Worm (Caenorhabditis elegans) whole organism, early embryonic: ENCODE data around the gene spe-17.

ENCODE experiments used
- B0310.2 ChIP-seq: sonication (generic microtip); optimal IDR thresholded peaks from 2 replicates; lab custom pipeline; 2016; ENCODE audit warnings: mild to moderate bottlenecking, missing genetic modification characterization, missing compliant biosample characterization
- F13C5.2 ChIP-seq: sonication (generic microtip); optimal IDR thresholded peaks from 2 replicates; lab custom pipeline; 2017; ENCODE audit warnings: mild to moderate bottlenecking, missing genetic modification characterization, inconsistent platforms, missing compliant biosample characterization
- aly-1 ChIP-seq: sonication (generic microtip); optimal IDR thresholded peaks from 2 replicates; lab custom pipeline; 2016; ENCODE audit warnings: missing genetic modification characterization, missing compliant biosample characterization
- ama-1 ChIP-seq: fragments of 150-350 bp; optimal IDR thresholded peaks from 2 replicates; lab custom pipeline; 2014
- ceh-13 ChIP-seq: fragments of 200-800 bp; sonication (Bioruptor generic); optimal IDR thresholded peaks from 2 replicates; lab custom pipeline; 2018; ENCODE audit warnings: mild to moderate bottlenecking, missing genetic modification characterization, missing compliant biosample characterization
- ceh-36 ChIP-seq: sonication (generic microtip); optimal IDR thresholded peaks from 2 replicates; lab custom pipeline; 2016; ENCODE audit warnings: missing genetic modification characterization, inconsistent platforms, missing compliant biosample characterization
- ets-7 ChIP-seq: sonication (generic microtip); optimal IDR thresholded peaks from 2 replicates; lab custom pipeline; 2016; ENCODE audit warnings: missing genotype, missing genetic modification characterization, missing compliant biosample characterization
- flt-1 ChIP-seq: fragments of 200-800 bp; sonication (Bioruptor generic); IDR thresholded peaks from 2 replicates; pipeline ENCODE4 v1.3.6; 2022; ENCODE audit warnings: missing genetic modification characterization, missing compliant biosample characterization
- hmbx-1 ChIP-seq: sonication (generic microtip); optimal IDR thresholded peaks from 2 replicates; lab custom pipeline; 2016; ENCODE audit warnings: mild to moderate bottlenecking, missing genetic modification characterization, missing compliant biosample characterization
- hmg-4 ChIP-seq: fragments of 200-800 bp; sonication (Bioruptor generic); optimal IDR thresholded peaks from 2 replicates; lab custom pipeline; 2018; ENCODE audit warnings: mild to moderate bottlenecking, missing genetic modification characterization, missing compliant biosample characterization
- hnd-1 ChIP-seq: sonication (generic microtip); optimal IDR thresholded peaks from 2 replicates; lab custom pipeline; 2016; ENCODE audit warnings: missing genetic modification characterization, missing compliant biosample characterization
- pes-1 ChIP-seq: fragments of 200-800 bp; sonication (Bioruptor generic); IDR thresholded peaks from 2 replicates; pipeline ENCODE4 v1.3.6; 2022; ENCODE audit warnings: missing genetic modification reagents, missing genetic modification characterization, missing compliant biosample characterization
- scrt-1 ChIP-seq: fragments of 200-800 bp; sonication (Bioruptor generic); IDR thresholded peaks from 2 replicates; pipeline ENCODE4 v1.3.6; 2022; ENCODE audit warnings: missing genetic modification characterization, missing compliant biosample characterization
- sea-1 ChIP-seq: fragments of 200-800 bp; sonication (Bioruptor generic); conservative IDR thresholded peaks from 2 replicates; pipeline ENCODE4 v1.3.6; 2022; ENCODE audit warnings: missing genetic modification characterization, missing compliant biosample characterization
- tbx-11 ChIP-seq: fragments of 200-800 bp; sonication (Bioruptor generic); IDR thresholded peaks from 2 replicates; pipeline ENCODE4 v1.3.6; 2022; ENCODE audit warnings: missing genetic modification characterization, missing compliant biosample characterization
- tbx-37 ChIP-seq: fragments of 200-800 bp; sonication (Bioruptor generic); conservative IDR thresholded peaks from 2 replicates; pipeline ENCODE4 v1.3.6; 2022; ENCODE audit warnings: missing genetic modification reagents, missing genetic modification characterization, missing compliant biosample characterization
- tra-4 ChIP-seq: sonication (generic microtip); optimal IDR thresholded peaks from 2 replicates; lab custom pipeline; 2017; ENCODE audit warnings: missing genetic modification characterization, missing compliant biosample characterization

The spe-17 gene

ce11 chrIV:12010859-12011258 is 2.4 kb upstream of the spe-17 start, which contains the start of the genes ZK617.26 and unc-22:
TSS of gene ZK617.26 (minus strand) at chrIV:12010959.
TSS of gene unc-22 (minus strand) at chrIV:12011007.
- TF ChIP-seq ceh-13 (GFP tag; lab: Kevin White, UChicago) (no peak), hnd-1 (no peak), F13C5.2 (tag; lab: Kevin White, UChicago) (no peak)

- no peak for TF ChIP-seq hmg-4 (GFP tag; lab: Kevin White, UChicago)
- TF ChIP-seq tbx-37 = no peak
- TF ChIP-seq tbx-11 (GFP tag; lab: Robert Waterston, UW) = no peak
- TF ChIP-seq pes-1 = no peak
- no peak for TF ChIP-seq F13C5.2 (tag; lab: Kevin White, UChicago)
- TF ChIP-seq B0310.2 (tag; lab: Kevin White, UChicago) = no peak
- no peak for TF ChIP-seq ama-1 (lab: Kevin White, UChicago)
- no peak for TF ChIP-seq sea-1
Observed at ce11 chrIV:12012439-12013003, 699 bp upstream of the spe-17 start.

ce11 chrIV:12015586-12015985 is 2.4 kb downstream of the spe-17 start, which contains the start of gene lips-6:
TSS of gene lips-6 (minus strand) at chrIV:12015686.
- no peak for TF ChIP-seq hnd-1
- no peak for TF ChIP-seq flt-1 (GFP tag; lab: Robert Waterston, UW)
- no peak for TF ChIP-seq tbx-11 (GFP tag; lab: Robert Waterston, UW)
- no peak for TF ChIP-seq B0310.2 (tag; lab: Kevin White, UChicago)
- no peak for TF ChIP-seq pes-1
- TF ChIP-seq hmg-4 (GFP tag; lab: Kevin White, UChicago) = no peak
- no peak for TF ChIP-seq ets-7 (tag; lab: Kevin White, UChicago)
- TF ChIP-seq tbx-37 = no peak
- no peak for TF ChIP-seq scrt-1 (GFP tag; lab: Robert Waterston, UW)
- no peak for TF ChIP-seq hmbx-1
- TF ChIP-seq tra-4 = no peak
- no peak for TF ChIP-seq sea-1
- TF ChIP-seq ama-1 (lab: Kevin White, UChicago) = no peak
- TF ChIP-seq ceh-13 (GFP tag; lab: Kevin White, UChicago) = no peak
- TF ChIP-seq aly-1 = no peak
- TF ChIP-seq ceh-36 (tag; lab: Kevin White, UChicago) = no peak

ce11 chrIV:12018920-12019319 is 5.7 kb downstream of the spe-17 start:
- no peak for TF ChIP-seq hmg-4 (GFP tag; lab: Kevin White, UChicago)
- TF ChIP-seq scrt-1 (GFP tag; lab: Robert Waterston, UW) = no peak
- no peak for TF ChIP-seq hnd-1
- TF ChIP-seq B0310.2 (tag; lab: Kevin White, UChicago) = no peak
- no peak for TF ChIP-seq ceh-36 (tag; lab: Kevin White, UChicago)
- TF ChIP-seq tbx-11 (GFP tag; lab: Robert Waterston, UW) = no peak
- no peak for TF ChIP-seq aly-1
- TF ChIP-seq hmbx-1 = no peak
- TF ChIP-seq tbx-37 = no peak
- TF ChIP-seq ets-7 (tag; lab: Kevin White, UChicago) = no peak
- TF ChIP-seq tra-4 = no peak
- no peak for TF ChIP-seq F13C5.2 (tag; lab: Kevin White, UChicago)
- TF ChIP-seq ama-1 (lab: Kevin White, UChicago) = no peak
- no peak for TF ChIP-seq flt-1 (GFP tag; lab: Robert Waterston, UW)
- no peak for TF ChIP-seq sea-1
- TF ChIP-seq ceh-13 (GFP tag; lab: Kevin White, UChicago) = no peak
- TF ChIP-seq pes-1 = no peak

- no peak for TF ChIP-seq aly-1
- TF ChIP-seq sea-1 = no peak
- TF ChIP-seq hmg-4 (GFP tag; lab: Kevin White, UChicago) = no peak
- no peak for TF ChIP-seq ama-1 (lab: Kevin White, UChicago)
- no peak for TF ChIP-seq tra-4
- TF ChIP-seq F13C5.2 (tag; lab: Kevin White, UChicago) = no peak
- no peak for TF ChIP-seq tbx-37
- no peak for TF ChIP-seq tbx-11 (GFP tag; lab: Robert Waterston, UW)
- TF ChIP-seq B0310.2 (tag; lab: Kevin White, UChicago) = no peak
- no peak for TF ChIP-seq hmbx-1
- no peak for TF ChIP-seq scrt-1 (GFP tag; lab: Robert Waterston, UW)
- no peak for TF ChIP-seq hnd-1
- no peak for TF ChIP-seq pes-1
- no peak for TF ChIP-seq flt-1 (GFP tag; lab: Robert Waterston, UW)
- no peak for TF ChIP-seq ceh-36 (tag; lab: Kevin White, UChicago)
Observed at ce11 chrIV:12021360-12021759, 8.1 kb downstream of the spe-17 start.

ce11 chrIV:12029074-12029473 is 15.9 kb downstream of the spe-17 start, which contains the start of gene tgn-38:
TSS of gene tgn-38 (minus strand) at chrIV:12029174.
- TF ChIP-seq hnd-1 (no peak), F13C5.2 (tag; lab: Kevin White, UChicago) (no peak)

- TF ChIP-seq B0310.2 (tag; lab: Kevin White, UChicago) = no peak
- no peak for TF ChIP-seq scrt-1 (GFP tag; lab: Robert Waterston, UW)
- TF ChIP-seq sea-1 = no peak
- TF ChIP-seq flt-1 (GFP tag; lab: Robert Waterston, UW) = no peak
- no peak for TF ChIP-seq ceh-36 (tag; lab: Kevin White, UChicago)
- TF ChIP-seq F13C5.2 (tag; lab: Kevin White, UChicago) = no peak
- no peak for TF ChIP-seq pes-1
- no peak for TF ChIP-seq hnd-1
- no peak for TF ChIP-seq ceh-13 (GFP tag; lab: Kevin White, UChicago)
- TF ChIP-seq tra-4 = no peak
- no peak for TF ChIP-seq hmg-4 (GFP tag; lab: Kevin White, UChicago)
- TF ChIP-seq tbx-37 = no peak
Observed at ce11 chrIV:12029722-12030182, 16.5 kb downstream of the spe-17 start, which contains the start of gene T12G3.11. TSS of gene T12G3.11 (minus strand) at chrIV:12029772.

- no peak for TF ChIP-seq B0310.2 (tag; lab: Kevin White, UChicago)
- no peak for TF ChIP-seq sea-1
- TF ChIP-seq F13C5.2 (tag; lab: Kevin White, UChicago) = no peak
- no peak for TF ChIP-seq ets-7 (tag; lab: Kevin White, UChicago)
- TF ChIP-seq tra-4 = no peak
- no peak for TF ChIP-seq ama-1 (lab: Kevin White, UChicago)
- no peak for TF ChIP-seq ceh-13 (GFP tag; lab: Kevin White, UChicago)
- TF ChIP-seq ceh-36 (tag; lab: Kevin White, UChicago) = no peak
- no peak for TF ChIP-seq scrt-1 (GFP tag; lab: Robert Waterston, UW)
- TF ChIP-seq flt-1 (GFP tag; lab: Robert Waterston, UW) = no peak
- no peak for TF ChIP-seq hmg-4 (GFP tag; lab: Kevin White, UChicago)
- TF ChIP-seq hnd-1 = no peak
- no peak for TF ChIP-seq pes-1
- no peak for TF ChIP-seq tbx-37
- no peak for TF ChIP-seq tbx-11 (GFP tag; lab: Robert Waterston, UW)
- TF ChIP-seq aly-1 = no peak
- TF ChIP-seq hmbx-1 = no peak
Observed at ce11 chrIV:12031003-12031402, 17.8 kb downstream of the spe-17 start, which contains the start of the genes T12G3.6 and mrpl-51. TSS of gene T12G3.6 (minus strand) at chrIV:12031271. TSS of gene mrpl-51 (plus strand) at chrIV:12031324.
